Fruit fly (Drosophila melanogaster) whole organism, embryonic: ENCODE results near the gene pnt.

Experiments used
- BEAF-32 ChIP-seq: fragments of 200-800 bp; sonication (Bioruptor generic); optimal IDR thresholded peaks from 3 replicates; lab custom pipeline; 2017; ENCODE audit warnings: missing biosample characterization, missing genetic modification characterization, mild to moderate bottlenecking, moderate library complexity, missing genetic modification reagents
- CG12071 ChIP-seq: fragments of 200-800 bp; sonication (Bioruptor generic); optimal IDR thresholded peaks from 3 replicates; lab custom pipeline; 2018; ENCODE audit warnings: missing biosample characterization, mild to moderate bottlenecking, missing genetic modification characterization
- CG13296 ChIP-seq: fragments of 200-800 bp; sonication (Bioruptor generic); optimal IDR thresholded peaks from 3 replicates; lab custom pipeline; 2018; ENCODE audit warnings: missing biosample characterization, mild to moderate bottlenecking, missing genetic modification characterization
- CG13424 ChIP-seq: fragments of 200-800 bp; sonication (Bioruptor generic); optimal IDR thresholded peaks from 2 replicates; lab custom pipeline; 2019; ENCODE audit warnings: missing biosample characterization, mild to moderate bottlenecking, missing genetic modification characterization, moderate library complexity
- CG14710 ChIP-seq: fragments of 200-800 bp; sonication (Bioruptor generic); optimal IDR thresholded peaks from 3 replicates; lab custom pipeline; 2019; ENCODE audit warnings: missing biosample characterization, mild to moderate bottlenecking, missing genetic modification characterization, moderate library complexity
- CG14965 ChIP-seq: fragments of 200-800 bp; sonication (Bioruptor generic); optimal IDR thresholded peaks from 2 replicates; lab custom pipeline; 2016; ENCODE audit warnings: missing biosample characterization, missing genetic modification characterization, borderline replicate concordance
- CG15514 ChIP-seq: fragments of 200-800 bp; sonication (Bioruptor generic); optimal IDR thresholded peaks from 3 replicates; lab custom pipeline; 2017; ENCODE audit warnings: missing biosample characterization, missing genetic modification characterization, mild to moderate bottlenecking, moderate library complexity, missing genetic modification reagents
- CG15601 ChIP-seq: fragments of 200-800 bp; sonication (Bioruptor generic); optimal IDR thresholded peaks from 3 replicates; lab custom pipeline; 2019; ENCODE audit warnings: missing biosample characterization, mild to moderate bottlenecking, missing genetic modification characterization, moderate library complexity
- CG1647 ChIP-seq: fragments of 200-800 bp; sonication (Bioruptor generic); optimal IDR thresholded peaks from 3 replicates; lab custom pipeline; 2016; ENCODE audit warnings: missing biosample characterization, missing genetic modification characterization
- CG16779 ChIP-seq: fragments of 200-800 bp; sonication (Bioruptor generic); IDR thresholded peaks from 2 replicates; pipeline ENCODE4 v1.3.6; 2022; ENCODE audit warnings: missing biosample characterization, missing genetic modification characterization
- CG17328 ChIP-seq: fragments of 200-800 bp; sonication (Bioruptor generic); IDR thresholded peaks from 2 replicates; pipeline ENCODE4 v1.3.6; 2022; ENCODE audit warnings: missing biosample characterization, missing genetic modification characterization
- CG1832 ChIP-seq: fragments of 200-800 bp; sonication (Bioruptor generic); optimal IDR thresholded peaks from 2 replicates; lab custom pipeline; 2017; ENCODE audit warnings: missing biosample characterization, mild to moderate bottlenecking, missing genetic modification characterization, inconsistent platforms
- CG18599 ChIP-seq: fragments of 200-800 bp; sonication (Bioruptor generic); optimal IDR thresholded peaks from 3 replicates; lab custom pipeline; 2017; ENCODE audit warnings: missing biosample characterization, missing genetic modification characterization, mild to moderate bottlenecking, moderate library complexity, missing genetic modification reagents
- CG30020 ChIP-seq: fragments of 200-800 bp; optimal IDR thresholded peaks from 2 replicates; lab custom pipeline; 2019; ENCODE audit warnings: missing biosample characterization, mild to moderate bottlenecking, missing genetic modification characterization, moderate library complexity
- CG4617 ChIP-seq: fragments of 200-800 bp; sonication (Bioruptor generic); optimal IDR thresholded peaks from 3 replicates; lab custom pipeline; 2016; ENCODE audit warnings: missing biosample characterization, missing genetic modification characterization, borderline replicate concordance
- CG4707 ChIP-seq: fragments of 200-800 bp; sonication (Bioruptor generic); optimal IDR thresholded peaks from 2 replicates; lab custom pipeline; 2018; ENCODE audit warnings: missing biosample characterization, mild to moderate bottlenecking, missing genetic modification characterization, moderate library complexity
- CG6683 ChIP-seq: fragments of 200-800 bp; sonication (Bioruptor generic); optimal IDR thresholded peaks from 2 replicates; lab custom pipeline; 2017; ENCODE audit warnings: missing biosample characterization, mild to moderate bottlenecking, missing genetic modification characterization, missing genetic modification reagents
- CG7271 ChIP-seq: fragments of 200-800 bp; sonication (Bioruptor generic); optimal IDR thresholded peaks from 2 replicates; lab custom pipeline; 2018; ENCODE audit warnings: missing biosample characterization, mild to moderate bottlenecking, missing genetic modification characterization, moderate library complexity
- CG9727 ChIP-seq: fragments of 200-800 bp; sonication (Bioruptor generic); optimal IDR thresholded peaks from 3 replicates; lab custom pipeline; 2017; ENCODE audit warnings: missing biosample characterization, mild to moderate bottlenecking, missing genetic modification characterization
- CkIIα-i1 ChIP-seq: fragments of 200-800 bp; sonication (Bioruptor generic); IDR thresholded peaks from 2 replicates; pipeline ENCODE4 v1.3.6; 2022; ENCODE audit warnings: missing biosample characterization, missing genetic modification characterization
- CrebB ChIP-seq: fragments of 200-800 bp; sonication (Bioruptor generic); optimal IDR thresholded peaks from 3 replicates; lab custom pipeline; 2018; ENCODE audit warnings: missing biosample characterization, mild to moderate bottlenecking, missing genetic modification characterization
- D19A ChIP-seq: fragments of 200-800 bp; optimal IDR thresholded peaks from 3 replicates; lab custom pipeline; 2019; ENCODE audit warnings: missing biosample characterization, mild to moderate bottlenecking, missing genetic modification characterization, moderate library complexity
- Elba2 ChIP-seq: fragments of 200-800 bp; sonication (Bioruptor generic); optimal IDR thresholded peaks from 3 replicates; lab custom pipeline; 2016; ENCODE audit warnings: missing biosample characterization, missing genetic modification characterization
- Hmx ChIP-seq: fragments of 200-800 bp; sonication (Bioruptor generic); optimal IDR thresholded peaks from 2 replicates; lab custom pipeline; 2016; ENCODE audit warnings: missing biosample characterization, missing genetic modification characterization
- MESR4 ChIP-seq: fragments of 200-800 bp; sonication (Bioruptor generic); optimal IDR thresholded peaks from 2 replicates; lab custom pipeline; 2018; ENCODE audit warnings: missing biosample characterization, mild to moderate bottlenecking, missing genetic modification characterization, moderate library complexity
- Max ChIP-seq: fragments of 200-800 bp; sonication (Bioruptor generic); optimal IDR thresholded peaks from 2 replicates; lab custom pipeline; 2016; ENCODE audit warnings: missing biosample characterization, mild to moderate bottlenecking, missing genetic modification characterization
- Scr ChIP-seq: fragments of 200-800 bp; sonication (Bioruptor generic); IDR thresholded peaks from 2 replicates; pipeline ENCODE4 v1.3.6; 2022; ENCODE audit warnings: missing biosample characterization, missing genetic modification characterization; ENCODE audit not compliant: partially characterized antibody
- Tbp ChIP-seq: fragments of >200 bp; optimal IDR thresholded peaks from 2 replicates; lab custom pipeline; 2018; ENCODE audit warnings: missing biosample characterization, missing genetic modification characterization
- Usf ChIP-seq: fragments of 200-800 bp; sonication (Bioruptor generic); optimal IDR thresholded peaks from 2 replicates; lab custom pipeline; 2017; ENCODE audit warnings: missing genotype, missing biosample characterization, missing genetic modification characterization
- chn ChIP-seq: fragments of 200-800 bp; sonication (Bioruptor generic); optimal IDR thresholded peaks from 2 replicates; lab custom pipeline; 2016; ENCODE audit warnings: missing biosample characterization, missing genetic modification characterization
- da ChIP-seq: fragments of 200-800 bp; sonication (Bioruptor generic); optimal IDR thresholded peaks from 2 replicates; lab custom pipeline; 2016; ENCODE audit warnings: missing biosample characterization, missing genetic modification characterization
- dati ChIP-seq: fragments of 200-800 bp; sonication (Bioruptor generic); IDR thresholded peaks from 2 replicates; pipeline ENCODE4 v1.3.6; 2022; ENCODE audit warnings: missing biosample characterization, missing genetic modification characterization
- dpn ChIP-seq, 2 experiments: fragments of 200-800 bp; sonication (Bioruptor generic); optimal IDR thresholded peaks; 3 replicates each; lab custom pipeline; 2016; ENCODE audit warnings: missing biosample characterization in 2 of 2, missing genetic modification characterization in 2 of 2
- gcm ChIP-seq: fragments of 200-800 bp; sonication (Bioruptor generic); optimal IDR thresholded peaks from 2 replicates; lab custom pipeline; 2019; ENCODE audit warnings: missing biosample characterization, mild to moderate bottlenecking, missing genetic modification characterization, moderate library complexity
- gfzf ChIP-seq: fragments of 200-800 bp; sonication (Bioruptor generic); optimal IDR thresholded peaks from 2 replicates; lab custom pipeline; 2016; ENCODE audit warnings: missing biosample characterization, mild to moderate bottlenecking, missing genetic modification characterization, moderate library complexity
- gsb ChIP-seq: fragments of 200-800 bp; sonication (Bioruptor generic); IDR thresholded peaks from 2 replicates; pipeline ENCODE4 v1.3.6; 2022; ENCODE audit warnings: missing biosample characterization, missing genetic modification characterization
- lmd ChIP-seq: fragments of 200-800 bp; sonication (Bioruptor generic); IDR thresholded peaks from 2 replicates; pipeline ENCODE4 v1.3.6; 2022; ENCODE audit warnings: missing biosample characterization, missing genetic modification characterization
- nerfin-1 ChIP-seq: fragments of 200-800 bp; sonication (Bioruptor generic); optimal IDR thresholded peaks from 3 replicates; lab custom pipeline; 2019; ENCODE audit warnings: missing biosample characterization, mild to moderate bottlenecking, missing genetic modification characterization, moderate library complexity
- odd ChIP-seq: fragments of 200-800 bp; sonication (Bioruptor generic); optimal IDR thresholded peaks from 2 replicates; lab custom pipeline; 2017; ENCODE audit warnings: missing biosample characterization, mild to moderate bottlenecking, missing genetic modification characterization
- onecut ChIP-seq: fragments of 200-800 bp; sonication (Bioruptor generic); IDR thresholded peaks from 2 replicates; pipeline ENCODE4 v1.3.6; 2022; ENCODE audit warnings: missing biosample characterization, missing genetic modification characterization
- rib ChIP-seq: fragments of 200-800 bp; sonication (Bioruptor generic); IDR thresholded peaks from 2 replicates; pipeline ENCODE4 v1.3.6; 2022; ENCODE audit warnings: missing biosample characterization, missing genetic modification characterization
- scrt ChIP-seq: fragments of 200-800 bp; sonication (Bioruptor generic); optimal IDR thresholded peaks from 2 replicates; lab custom pipeline; 2018; ENCODE audit warnings: missing biosample characterization, mild to moderate bottlenecking, missing genetic modification characterization, moderate library complexity
- sens ChIP-seq: fragments of 200-800 bp; sonication (Bioruptor generic); peaks from one replicate; lab custom pipeline; 2016; ENCODE audit warnings: missing biosample characterization, missing genetic modification characterization
- sima ChIP-seq: fragments of 200-800 bp; sonication (Bioruptor generic); optimal IDR thresholded peaks from 2 replicates; lab custom pipeline; 2016; ENCODE audit warnings: missing biosample characterization, missing genetic modification characterization
- sna ChIP-seq: fragments of 200-800 bp; sonication (Bioruptor generic); IDR thresholded peaks from 2 replicates; pipeline ENCODE4 v1.3.6; 2022; ENCODE audit warnings: missing biosample characterization, missing genetic modification characterization; ENCODE audit not compliant: partially characterized antibody
- ssp ChIP-seq: fragments of 200-800 bp; sonication (Bioruptor generic); IDR thresholded peaks from 2 replicates; pipeline ENCODE4 v1.3.6; 2022; ENCODE audit warnings: missing biosample characterization, missing genetic modification characterization
- trem ChIP-seq: fragments of 200-800 bp; optimal IDR thresholded peaks from 3 replicates; lab custom pipeline; 2019; ENCODE audit warnings: missing biosample characterization, mild to moderate bottlenecking, missing genetic modification characterization, moderate library complexity
- trh ChIP-seq: fragments of 200-800 bp; sonication (Bioruptor generic); optimal IDR thresholded peaks from 2 replicates; lab custom pipeline; 2016; ENCODE audit warnings: missing biosample characterization, missing genetic modification characterization
- wdn ChIP-seq: fragments of 200-800 bp; sonication (Bioruptor generic); IDR thresholded peaks from 2 replicates; pipeline ENCODE4 v1.3.6; 2022; ENCODE audit warnings: missing biosample characterization, missing genetic modification characterization
- wek ChIP-seq: fragments of 200-800 bp; sonication (Bioruptor generic); optimal IDR thresholded peaks from 3 replicates; lab custom pipeline; 2018; ENCODE audit warnings: missing biosample characterization, mild to moderate bottlenecking, missing genetic modification characterization, moderate library complexity

pnt gene

dm6 chr3R:23326292-23326691 lies 19.7 kb downstream of the pnt start (continued):
- TF ChIP-seq CkIIα-i1 (GFP tag; lab: Robert Waterston, UW) = no peak
- TF ChIP-seq MESR4 (GFP tag; lab: Kevin White, UChicago) = peak; percentile 34
- peak; percentile 81 for TF ChIP-seq trem (tag; lab: Kevin White, UChicago)
- peak; percentile 79 for TF ChIP-seq CrebB (tag; lab: Kevin White, UChicago)
- TF ChIP-seq CG16779 (GFP tag; lab: Robert Waterston, UW) = 0 out of 2 replicates have a peak, but pooled peaks have one; percentile 57
- TF ChIP-seq sima = peak; percentile 30
- no peak for TF ChIP-seq BEAF-32
- TF ChIP-seq onecut (GFP tag; lab: Robert Waterston, UW) = peak; percentile 81
- peak; percentile 89 for TF ChIP-seq CG14710
- TF ChIP-seq lmd (GFP tag; lab: Robert Waterston, UW) = peak; percentile 86
- TF ChIP-seq nerfin-1 = peak; percentile 75
- TF ChIP-seq CG1832 (GFP tag; lab: Kevin White, UChicago) = no peak
- TF ChIP-seq Scr = no peak
- peak; percentile 73 for TF ChIP-seq CG12071 (GFP tag; lab: Kevin White, UChicago)
- TF ChIP-seq Usf = peak; percentile 71
- peak; percentile 71 for TF ChIP-seq wek (GFP tag; lab: Kevin White, UChicago)
- no peak for TF ChIP-seq Tbp (GFP tag; lab: Kevin White, UChicago)
- no peak for TF ChIP-seq Elba2 (GFP tag; lab: Kevin White, UChicago)
- peak; percentile 18 for TF ChIP-seq da
- peak; percentile 89 for TF ChIP-seq chn
- TF ChIP-seq CG18599 (GFP tag; lab: Kevin White, UChicago) = peak; percentile 86
- TF ChIP-seq rib (GFP tag; lab: Robert Waterston, UW) = peak; percentile 74
- TF ChIP-seq scrt (GFP tag; lab: Kevin White, UChicago) = peak; percentile 63
- TF ChIP-seq CG4617 (GFP tag; lab: Kevin White, UChicago) = peak; percentile 63
- TF ChIP-seq CG13296 (GFP tag; lab: Kevin White, UChicago) = peak; percentile 46
- peak; percentile 82 for TF ChIP-seq gcm
- peak; percentile 82 for TF ChIP-seq Max (GFP tag; lab: Kevin White, UChicago)
- peak; percentile 50 for TF ChIP-seq CG6683 (GFP tag; lab: Kevin White, UChicago)
- peak; percentile 69 for TF ChIP-seq ssp (GFP tag; lab: Robert Waterston, UW)
- TF ChIP-seq CG14965 (GFP tag; lab: Kevin White, UChicago) = peak; percentile 30
- peak; percentile 26 for TF ChIP-seq Hmx (GFP tag; lab: Kevin White, UChicago)
- peak; percentile 59 for TF ChIP-seq gsb (GFP tag; lab: Robert Waterston, UW)
- peak; percentile 68 for TF ChIP-seq CG15514 (GFP tag; lab: Kevin White, UChicago)
- peak; percentile 24 for TF ChIP-seq CG7271 (tag; lab: Kevin White, UChicago)
- no peak for TF ChIP-seq gfzf (GFP tag; lab: Kevin White, UChicago)
- peak; percentile 61; the same call in 1 of the 2 replicates for TF ChIP-seq dati
- TF ChIP-seq CG9727 (GFP tag; lab: Kevin White, UChicago) = peak; percentile 89
- peak; percentile 98 for TF ChIP-seq sens (GFP tag; lab: Kevin White, UChicago)
- TF ChIP-seq CG30020 = no peak
- TF ChIP-seq D19A (tag; lab: Kevin White, UChicago) = peak; percentile 79
- TF ChIP-seq CG15601 (tag; lab: Kevin White, UChicago) = peak; percentile 90
- peak; percentile 26 for TF ChIP-seq trh (GFP tag; lab: Kevin White, UChicago)
- TF ChIP-seq wdn = peak; percentile 67
- peak; percentile 77 for TF ChIP-seq CG17328 (GFP tag; lab: Robert Waterston, UW)
- peak; percentile 85 to 88 for TF ChIP-seq dpn (GFP tag; optimal IDR thresholded peaks at IDR 0.05; lab: Kevin White, UChicago)
- peak; percentile 66 for TF ChIP-seq odd (GFP tag; lab: Kevin White, UChicago)
- TF ChIP-seq CG1647 (GFP tag; lab: Kevin White, UChicago) = peak; percentile 84
- peak; percentile 78 for TF ChIP-seq CG4707
- no peak for TF ChIP-seq sna
- TF ChIP-seq CG13424 (tag; lab: Kevin White, UChicago) = peak; percentile 79
